Worm (Caenorhabditis elegans) whole organism, early embryonic: ENCODE measurements around the gene drr-1.

Experiments
- B0310.2 ChIP-seq: sonication (generic microtip); optimal IDR thresholded peaks from 2 replicates; lab custom pipeline; 2016; ENCODE audit warnings: mild to moderate bottlenecking, missing genetic modification characterization, missing compliant biosample characterization
- F13C5.2 ChIP-seq: sonication (generic microtip); optimal IDR thresholded peaks from 2 replicates; lab custom pipeline; 2017; ENCODE audit warnings: mild to moderate bottlenecking, missing genetic modification characterization, inconsistent platforms, missing compliant biosample characterization
- aly-1 ChIP-seq: sonication (generic microtip); optimal IDR thresholded peaks from 2 replicates; lab custom pipeline; 2016; ENCODE audit warnings: missing genetic modification characterization, missing compliant biosample characterization
- ama-1 ChIP-seq: fragments of 150-350 bp; optimal IDR thresholded peaks from 2 replicates; lab custom pipeline; 2014
- ceh-13 ChIP-seq: fragments of 200-800 bp; sonication (Bioruptor generic); optimal IDR thresholded peaks from 2 replicates; lab custom pipeline; 2018; ENCODE audit warnings: mild to moderate bottlenecking, missing genetic modification characterization, missing compliant biosample characterization
- ceh-36 ChIP-seq: sonication (generic microtip); optimal IDR thresholded peaks from 2 replicates; lab custom pipeline; 2016; ENCODE audit warnings: missing genetic modification characterization, inconsistent platforms, missing compliant biosample characterization
- ets-7 ChIP-seq: sonication (generic microtip); optimal IDR thresholded peaks from 2 replicates; lab custom pipeline; 2016; ENCODE audit warnings: missing genotype, missing genetic modification characterization, missing compliant biosample characterization
- flt-1 ChIP-seq: fragments of 200-800 bp; sonication (Bioruptor generic); IDR thresholded peaks from 2 replicates; pipeline ENCODE4 v1.3.6; 2022; ENCODE audit warnings: missing genetic modification characterization, missing compliant biosample characterization
- hmbx-1 ChIP-seq: sonication (generic microtip); optimal IDR thresholded peaks from 2 replicates; lab custom pipeline; 2016; ENCODE audit warnings: mild to moderate bottlenecking, missing genetic modification characterization, missing compliant biosample characterization
- hmg-4 ChIP-seq: fragments of 200-800 bp; sonication (Bioruptor generic); optimal IDR thresholded peaks from 2 replicates; lab custom pipeline; 2018; ENCODE audit warnings: mild to moderate bottlenecking, missing genetic modification characterization, missing compliant biosample characterization
- hnd-1 ChIP-seq: sonication (generic microtip); optimal IDR thresholded peaks from 2 replicates; lab custom pipeline; 2016; ENCODE audit warnings: missing genetic modification characterization, missing compliant biosample characterization
- pes-1 ChIP-seq: fragments of 200-800 bp; sonication (Bioruptor generic); IDR thresholded peaks from 2 replicates; pipeline ENCODE4 v1.3.6; 2022; ENCODE audit warnings: missing genetic modification reagents, missing genetic modification characterization, missing compliant biosample characterization
- scrt-1 ChIP-seq: fragments of 200-800 bp; sonication (Bioruptor generic); IDR thresholded peaks from 2 replicates; pipeline ENCODE4 v1.3.6; 2022; ENCODE audit warnings: missing genetic modification characterization, missing compliant biosample characterization
- sea-1 ChIP-seq: fragments of 200-800 bp; sonication (Bioruptor generic); conservative IDR thresholded peaks from 2 replicates; pipeline ENCODE4 v1.3.6; 2022; ENCODE audit warnings: missing genetic modification characterization, missing compliant biosample characterization
- tbx-11 ChIP-seq: fragments of 200-800 bp; sonication (Bioruptor generic); IDR thresholded peaks from 2 replicates; pipeline ENCODE4 v1.3.6; 2022; ENCODE audit warnings: missing genetic modification characterization, missing compliant biosample characterization
- tbx-37 ChIP-seq: fragments of 200-800 bp; sonication (Bioruptor generic); conservative IDR thresholded peaks from 2 replicates; pipeline ENCODE4 v1.3.6; 2022; ENCODE audit warnings: missing genetic modification reagents, missing genetic modification characterization, missing compliant biosample characterization

drr-1 gene

ce11 chrII:13454839-13455238 is 40.9 kb downstream of the drr-1 start:
- TF ChIP-seq hmg-4 (GFP tag; lab: Kevin White, UChicago) = no peak
- TF ChIP-seq hmbx-1 (tag; lab: Kevin White, UChicago) = no peak
- no peak for TF ChIP-seq tbx-11 (GFP tag; lab: Robert Waterston, UW)
- TF ChIP-seq scrt-1 (GFP tag; lab: Robert Waterston, UW) = no peak
- no peak for TF ChIP-seq sea-1 (GFP tag; lab: Robert Waterston, UW)
- no peak for TF ChIP-seq ceh-13 (GFP tag; lab: Kevin White, UChicago)
- no peak for TF ChIP-seq pes-1
- TF ChIP-seq aly-1 (tag; lab: Kevin White, UChicago) = no peak
- TF ChIP-seq ets-7 (tag; lab: Kevin White, UChicago) = no peak

DNA sequence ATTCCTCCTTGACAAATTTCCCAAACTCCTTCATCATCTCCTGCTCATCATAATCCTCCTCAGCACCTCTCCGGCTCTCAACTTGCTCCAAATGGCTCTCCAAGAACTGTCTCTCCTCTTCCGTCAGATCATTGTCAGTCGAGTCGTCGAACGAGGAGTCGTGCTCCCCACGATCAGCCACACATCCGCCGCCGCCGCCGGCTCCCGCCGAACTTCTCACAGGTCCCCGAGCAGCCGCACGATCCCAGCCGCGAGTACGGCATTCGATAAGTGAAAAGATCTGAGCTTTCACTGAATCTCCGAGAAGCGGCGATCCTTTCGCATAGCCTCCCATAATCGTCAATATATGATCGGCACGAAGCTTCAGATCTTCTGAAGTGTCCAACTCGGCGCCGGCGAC is 44.4 kb downstream of the drr-1 start:
- TF ChIP-seq hmg-4 (GFP tag; lab: Kevin White, UChicago) (no peak), sea-1 (GFP tag; lab: Robert Waterston, UW) (no peak), hnd-1 (tag; lab: Kevin White, UChicago) (no peak)

DNA sequence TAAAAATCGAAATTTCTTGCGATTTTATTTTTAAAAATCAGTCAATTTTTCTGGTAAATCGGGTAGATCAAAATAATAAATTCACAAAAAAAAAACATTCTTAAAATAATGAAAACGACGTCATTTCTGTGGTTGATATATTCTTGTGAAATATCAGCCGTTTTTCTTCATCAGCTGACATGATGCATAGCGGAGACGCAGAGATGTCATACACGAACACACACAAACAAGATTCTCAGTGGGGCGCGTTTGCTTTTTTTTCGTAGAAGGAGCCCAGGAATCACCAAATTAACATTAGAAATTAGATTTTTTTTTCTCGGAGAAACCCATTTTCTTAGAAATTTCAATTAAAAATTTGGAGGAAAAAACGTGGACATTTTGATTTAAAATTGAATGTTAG is 48.0 kb downstream of the drr-1 start:
- TF ChIP-seq aly-1 (tag; lab: Kevin White, UChicago) (no peak), F13C5.2 (tag; lab: Kevin White, UChicago) (peak; percentile 21), ceh-13 (GFP tag; lab: Kevin White, UChicago) (no peak), hmg-4 (GFP tag; lab: Kevin White, UChicago) (no peak), tbx-37 (GFP tag; lab: Robert Waterston, UW) (no peak; the same call in 1 of the 2 replicates), scrt-1 (GFP tag; lab: Robert Waterston, UW) (no peak), sea-1 (GFP tag; lab: Robert Waterston, UW) (no peak), ceh-36 (tag; lab: Kevin White, UChicago) (no peak), hnd-1 (tag; lab: Kevin White, UChicago) (no peak)

- TF ChIP-seq tbx-37 (GFP tag; lab: Robert Waterston, UW) = no peak
Measured at ce11 chrII:13447166-13447643, 48.5 kb downstream of the drr-1 start, which contains the start of gene tbc-14. Gene tbc-14 (minus strand): TSS chrII:13447593.

- TF ChIP-seq B0310.2 (no peak), tbx-11 (GFP tag; lab: Robert Waterston, UW) (no peak), ets-7 (tag; lab: Kevin White, UChicago) (no peak), ceh-13 (GFP tag; lab: Kevin White, UChicago) (no peak), flt-1 (GFP tag; lab: Robert Waterston, UW) (no peak), ama-1 (lab: Kevin White, UChicago) (no peak), scrt-1 (GFP tag; lab: Robert Waterston, UW) (no peak), hmg-4 (GFP tag; lab: Kevin White, UChicago) (no peak), hmbx-1 (tag; lab: Kevin White, UChicago) (no peak)
Measured at ce11 chrII:13446597-13446996, 49.1 kb downstream of the drr-1 start.
